Worm (Caenorhabditis elegans): ENCODE results near the gene dnj-18.

The dnj-18 gene

ce11 chrIII:4655402-4655801 is 42.5 kb upstream of the dnj-18 start, which contains the start of gene T23F11.2:
T23F11.2 (minus strand) TSS chrIII:4655502.
- no peak for TF ChIP-seq nhr-90 (tag; optimal IDR thresholded peaks at IDR 0.05)
- no peak for TF ChIP-seq ceh-40 (GFP tag; IDR thresholded peaks at IDR 0.05)
- TF ChIP-seq zfh-2 (GFP tag; conservative IDR thresholded peaks at IDR 0.05), result no peak
- TF ChIP-seq mel-28 (tag; optimal IDR thresholded peaks at IDR 0.05; ENCODE audit: borderline replicate concordance), result no peak

- TF ChIP-seq ztf-25 (GFP tag; IDR thresholded peaks at IDR 0.05) (no peak), somi-1 (GFP tag; optimal IDR thresholded peaks at IDR 0.05) (no peak), him-1 (tag; optimal IDR thresholded peaks at IDR 0.05) (no peak), mcd-1 (GFP tag; IDR thresholded peaks at IDR 0.05) (peak; percentile 16; the same call in 1 of the 2 replicates), lag-1 (GFP tag; IDR thresholded peaks at IDR 0.05) (no peak), lin-40 (tag; optimal IDR thresholded peaks at IDR 0.05) (peak; percentile 13), ekl-4 (GFP tag; IDR thresholded peaks at IDR 0.05) (0 out of 2 replicates have a peak, but pooled peaks have one; percentile 25), lsy-27 (tag; optimal IDR thresholded peaks at IDR 0.05; ENCODE audit: borderline replicate concordance, insufficient read depth) (no peak), akir-1 (GFP tag; optimal IDR thresholded peaks at IDR 0.05) (no peak), ceh-27 (GFP tag; optimal IDR thresholded peaks at IDR 0.05) (peak; percentile 41), madf-3 (GFP tag; IDR thresholded peaks at IDR 0.05) (no peak), cebp-1 (GFP tag; IDR thresholded peaks at IDR 0.05) (no peak), cebp-1 (tag; optimal IDR thresholded peaks at IDR 0.05) (peak; percentile 39), die-1 (tag; optimal IDR thresholded peaks at IDR 0.05) (no peak), lin-35 (GFP tag; optimal IDR thresholded peaks at IDR 0.05) (peak in 1 of 3 experiments; percentile 51), hmg-1.2 (GFP tag; IDR thresholded peaks at IDR 0.05) (no peak), K12H6.12 (tag; optimal IDR thresholded peaks at IDR 0.05) (peak; percentile 57)
Observed at ce11 chrIII:4656415-4656814, 41.5 kb upstream of the dnj-18 start.

ce11 chrIII:4657386-4657785 is 40.5 kb upstream of the dnj-18 start:
- TF ChIP-seq Y56A3A.18 (GFP tag; IDR thresholded peaks at IDR 0.05) (no peak), mxl-1 (tag; optimal IDR thresholded peaks at IDR 0.05) (no peak), F33H1.4 (GFP tag; IDR thresholded peaks at IDR 0.05) (no peak), madf-8 (GFP tag; conservative IDR thresholded peaks at IDR 0.05) (no peak), nfya-1 (tag; optimal IDR thresholded peaks at IDR 0.05; ENCODE audit: borderline replicate concordance, insufficient read depth) (no peak), tbp1 (GFP tag; optimal IDR thresholded peaks at IDR 0.05) (no peak), zfh-2 (GFP tag; conservative IDR thresholded peaks at IDR 0.05) (no peak), nfyb-1 (GFP tag; IDR thresholded peaks at IDR 0.05) (no peak), athp-1 (tag; optimal IDR thresholded peaks at IDR 0.05) (no peak), ets-4 (GFP tag; optimal IDR thresholded peaks at IDR 0.05) (no peak), snpc-3.4 (tag; optimal IDR thresholded peaks at IDR 0.05) (no peak), hlh-12 (tag; optimal IDR thresholded peaks at IDR 0.05) (no peak), B0019.2 (GFP tag; conservative IDR thresholded peaks at IDR 0.05) (no peak), egrh-3 (GFP tag; IDR thresholded peaks at IDR 0.05) (no peak), mel-28 (tag; optimal IDR thresholded peaks at IDR 0.05; ENCODE audit: borderline replicate concordance) (no peak), unc-62 (GFP tag; optimal IDR thresholded peaks at IDR 0.05) (no peak)

ce11 chrIII:4658384-4658844 is 39.5 kb upstream of the dnj-18 start, which contains the start of gene cdka-1:
cdka-1 (plus strand) TSS chrIII:4658794.
- no peak for TF ChIP-seq F33H1.4 (GFP tag; IDR thresholded peaks at IDR 0.05)
- TF ChIP-seq sptf-2 (GFP tag; optimal IDR thresholded peaks at IDR 0.05), result no peak
- no peak for TF ChIP-seq Y53F4B.3 (GFP tag; IDR thresholded peaks at IDR 0.05)
- no peak for TF ChIP-seq B0035.1 (tag; optimal IDR thresholded peaks at IDR 0.05)
- TF ChIP-seq attf-3 (GFP tag; conservative IDR thresholded peaks at IDR 0.05), result no peak
- no peak for TF ChIP-seq efl-1 (GFP tag; optimal IDR thresholded peaks at IDR 0.05)
- no peak for TF ChIP-seq snpc-1.3 (tag; optimal IDR thresholded peaks at IDR 0.05; ENCODE audit: insufficient read depth)
- TF ChIP-seq pbrm-1 (GFP tag; IDR thresholded peaks at IDR 0.05), result no peak
- TF ChIP-seq ets-4 (GFP tag; optimal IDR thresholded peaks at IDR 0.05), result no peak
- TF ChIP-seq K12H6.12 (tag; optimal IDR thresholded peaks at IDR 0.05), result peak; percentile 60
- peak; percentile 47 for TF ChIP-seq atf-7 (tag; optimal IDR thresholded peaks at IDR 0.05)
- TF ChIP-seq ceh-79 (tag; optimal IDR thresholded peaks at IDR 0.05), result no peak
- peak in 1 of 3 experiments; percentile 45 for TF ChIP-seq lin-35 (GFP tag; optimal IDR thresholded peaks at IDR 0.05)
- TF ChIP-seq gei-17 (GFP tag; optimal IDR thresholded peaks at IDR 0.05), result no peak

Measured in whole organism, young adult.